Worm (Caenorhabditis elegans) whole organism, midembryonic: ENCODE measurements around the gene ugt-21.

ENCODE experiments used
- T22C8.4 ChIP-seq: fragments of 200-800 bp; sonication (Bioruptor generic); IDR thresholded peaks from 2 replicates; pipeline ENCODE4 v1.3.6; 2022; ENCODE audit warnings: missing genetic modification characterization, missing compliant biosample characterization
- cog-1 ChIP-seq: sonication (generic microtip); optimal IDR thresholded peaks from 2 replicates; lab custom pipeline; 2016; ENCODE audit warnings: missing genetic modification characterization, missing compliant biosample characterization
- flt-1 ChIP-seq: fragments of 200-800 bp; sonication (Bioruptor generic); IDR thresholded peaks from 2 replicates; pipeline ENCODE4 v1.3.6; 2022; ENCODE audit warnings: missing genetic modification characterization, missing compliant biosample characterization
- klf-2 ChIP-seq: fragments of 200-800 bp; sonication (Bioruptor generic); conservative IDR thresholded peaks from 2 replicates; pipeline ENCODE4 v1.3.6; 2022; ENCODE audit warnings: missing genetic modification reagents, missing genetic modification characterization, missing compliant biosample characterization
- med-1 ChIP-seq: sonication (generic microtip); optimal IDR thresholded peaks from 2 replicates; lab custom pipeline; 2017; ENCODE audit warnings: missing genetic modification characterization, mild to moderate bottlenecking, missing compliant biosample characterization, antibody characterized with exemption, missing genetic modification reagents; ENCODE audit not compliant: insufficient read depth
- ref-1 ChIP-seq: fragments of 200-800 bp; sonication (Bioruptor generic); conservative IDR thresholded peaks from 2 replicates; pipeline ENCODE4 v1.3.6; 2022; ENCODE audit warnings: missing genetic modification reagents, missing genetic modification characterization, missing compliant biosample characterization
- tab-1 ChIP-seq: fragments of 200-800 bp; sonication (Bioruptor generic); IDR thresholded peaks from 2 replicates; pipeline ENCODE4 v1.3.6; 2022; ENCODE audit warnings: missing genetic modification characterization, missing compliant biosample characterization
- ztf-23 ChIP-seq: fragments of 200-800 bp; sonication (Bioruptor generic); IDR thresholded peaks from 2 replicates; pipeline ENCODE4 v1.3.6; 2022; ENCODE audit warnings: missing genetic modification reagents, missing genetic modification characterization, missing compliant biosample characterization
- ztf-29 ChIP-seq: fragments of 200-800 bp; sonication (Bioruptor generic); IDR thresholded peaks from 2 replicates; pipeline ENCODE4 v1.3.6; 2022; ENCODE audit warnings: missing genetic modification reagents, missing genetic modification characterization, missing compliant biosample characterization

Gene ugt-21

DNA sequence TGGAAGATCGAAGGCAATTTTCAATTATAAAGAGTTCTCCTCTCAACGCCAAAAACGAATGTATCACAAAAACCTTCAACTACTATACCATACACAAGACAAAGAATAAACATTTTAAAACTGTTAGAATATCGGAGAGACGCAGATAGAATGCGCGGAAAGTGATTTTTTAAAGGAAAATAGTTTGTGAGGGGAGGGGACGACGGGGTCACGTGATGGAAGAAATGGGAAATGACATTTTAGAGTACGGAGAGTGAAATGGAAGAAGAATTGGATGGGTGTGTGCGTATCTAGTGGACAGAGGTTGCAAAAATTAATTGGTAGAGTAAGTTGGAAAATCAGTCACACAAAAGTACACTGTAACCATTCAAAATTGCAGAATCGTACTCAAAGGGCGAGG lies 34.2 kb downstream of the ugt-21 start:
- TF ChIP-seq ztf-23 (no peak), tab-1 (no peak), T22C8.4 (GFP tag; lab: Robert Waterston, UW) (no peak), ref-1 (GFP tag; lab: Robert Waterston, UW) (no peak), med-1 (GFP tag; lab: Kevin White, UChicago) (no peak)

DNA sequence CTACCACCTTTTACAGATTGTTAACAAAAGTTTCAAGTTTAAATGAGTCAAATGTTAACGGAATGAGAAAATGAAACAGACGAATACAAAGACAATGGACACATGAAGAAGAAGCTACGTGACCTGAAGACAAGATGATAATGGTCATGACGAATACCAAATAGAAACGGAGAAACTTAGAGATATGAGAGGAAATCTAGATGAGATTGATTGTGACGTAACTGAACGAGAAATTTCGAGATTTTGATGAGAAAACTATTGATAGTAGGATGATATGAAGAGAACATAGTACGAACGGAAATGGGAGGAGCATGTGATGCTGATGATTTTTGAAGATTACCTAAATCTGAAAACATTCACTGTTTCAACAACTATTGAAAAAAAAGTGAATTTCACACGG lies 35.0 kb downstream of the ugt-21 start:
- TF ChIP-seq flt-1 (GFP tag; lab: Robert Waterston, UW) (no peak), tab-1 (no peak), T22C8.4 (GFP tag; lab: Robert Waterston, UW) (no peak), cog-1 (tag; lab: Kevin White, UChicago) (no peak), ztf-23 (no peak), ztf-29 (GFP tag; lab: Robert Waterston, UW) (no peak), ref-1 (GFP tag; lab: Robert Waterston, UW) (no peak), med-1 (GFP tag; lab: Kevin White, UChicago) (no peak), klf-2 (GFP tag; lab: Robert Waterston, UW) (no peak)

ce11 chrIV:9536124-9536523 lies 36.0 kb downstream of the ugt-21 start:
- TF ChIP-seq T22C8.4 (GFP tag; lab: Robert Waterston, UW) (no peak), ztf-29 (GFP tag; lab: Robert Waterston, UW) (no peak), ztf-23 (no peak), ref-1 (GFP tag; lab: Robert Waterston, UW) (no peak), klf-2 (GFP tag; lab: Robert Waterston, UW) (no peak), cog-1 (tag; lab: Kevin White, UChicago) (no peak), med-1 (GFP tag; lab: Kevin White, UChicago) (no peak), tab-1 (no peak), flt-1 (GFP tag; lab: Robert Waterston, UW) (no peak)

- TF ChIP-seq med-1 (GFP tag; lab: Kevin White, UChicago) (no peak), ref-1 (GFP tag; lab: Robert Waterston, UW) (no peak), klf-2 (GFP tag; lab: Robert Waterston, UW) (no peak), ztf-23 (no peak), cog-1 (tag; lab: Kevin White, UChicago) (no peak), T22C8.4 (GFP tag; lab: Robert Waterston, UW) (no peak), flt-1 (GFP tag; lab: Robert Waterston, UW) (no peak), tab-1 (no peak), ztf-29 (GFP tag; lab: Robert Waterston, UW) (no peak)
Observed at ce11 chrIV:9537500-9537899, 37.4 kb downstream of the ugt-21 start.

DNA sequence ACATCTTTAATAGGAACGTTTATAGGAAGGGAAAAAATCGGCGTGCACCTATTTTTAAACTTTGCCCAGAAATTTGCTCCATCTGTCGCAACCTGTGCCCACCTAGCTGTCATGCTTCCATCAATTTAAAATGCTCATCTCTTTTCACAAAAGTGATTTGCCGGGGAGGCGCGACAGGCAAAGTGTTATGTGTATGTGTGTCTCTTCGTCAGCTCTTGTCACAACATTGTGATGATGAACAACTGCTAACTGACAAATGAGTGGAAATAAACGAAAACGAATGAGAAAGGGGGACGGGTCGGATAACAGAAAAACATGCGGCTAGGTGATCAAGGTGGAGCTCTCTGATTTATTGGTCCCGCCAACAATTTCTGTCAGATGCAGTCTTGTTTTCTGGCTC lies 38.1 kb downstream of the ugt-21 start:
- TF ChIP-seq cog-1 (tag; lab: Kevin White, UChicago) = no peak
- TF ChIP-seq klf-2 (GFP tag; lab: Robert Waterston, UW) = no peak
- no peak for TF ChIP-seq ztf-23
- no peak for TF ChIP-seq ztf-29 (GFP tag; lab: Robert Waterston, UW)
- no peak for TF ChIP-seq flt-1 (GFP tag; lab: Robert Waterston, UW)
- no peak for TF ChIP-seq ref-1 (GFP tag; lab: Robert Waterston, UW)
- TF ChIP-seq med-1 (GFP tag; lab: Kevin White, UChicago) = no peak
- no peak for TF ChIP-seq T22C8.4 (GFP tag; lab: Robert Waterston, UW)
- no peak for TF ChIP-seq tab-1

DNA sequence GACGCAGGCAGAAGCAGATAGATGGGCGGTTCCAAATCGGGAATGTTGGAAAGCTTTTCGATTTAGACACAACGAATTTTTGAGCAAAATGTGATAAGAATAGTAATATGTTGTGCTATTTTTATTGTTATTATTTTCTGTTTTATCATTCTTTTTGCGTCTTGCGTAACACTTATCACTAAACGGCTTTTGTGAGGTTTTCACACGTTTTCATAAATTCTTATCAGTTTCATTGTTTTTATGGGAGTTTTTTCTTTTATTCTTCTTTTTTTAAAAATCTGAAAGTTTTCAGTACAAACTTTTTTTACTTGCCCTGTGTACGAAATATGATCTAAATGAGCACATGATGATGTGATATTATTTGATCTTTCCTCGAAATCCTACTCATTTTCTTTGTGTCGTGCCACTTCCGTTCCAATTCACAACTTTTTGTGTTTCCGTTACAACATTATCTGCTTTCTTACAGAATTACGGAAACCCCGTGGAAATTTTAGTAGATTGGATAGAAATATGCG lies 40.3 kb downstream of the ugt-21 start, which contains the start of gene fbl-1:
Gene fbl-1, plus strand, starts transcription at position 465 of the 515 bp plus-strand sequence.
- TF ChIP-seq ztf-29 (GFP tag; lab: Robert Waterston, UW) = no peak
- TF ChIP-seq ztf-23 = no peak
- no peak for TF ChIP-seq T22C8.4 (GFP tag; lab: Robert Waterston, UW)
- no peak for TF ChIP-seq klf-2 (GFP tag; lab: Robert Waterston, UW)
- TF ChIP-seq flt-1 (GFP tag; lab: Robert Waterston, UW) = no peak
- TF ChIP-seq ref-1 (GFP tag; lab: Robert Waterston, UW) = no peak
- TF ChIP-seq tab-1 = no peak
- TF ChIP-seq cog-1 (tag; lab: Kevin White, UChicago) = no peak
- TF ChIP-seq med-1 (GFP tag; lab: Kevin White, UChicago) = no peak

ce11 chrIV:9545986-9546385 lies 45.9 kb downstream of the ugt-21 start, which contains the start of gene T05A1.5:
Gene T05A1.5 (plus strand): TSS chrIV:9546286.
- TF ChIP-seq ref-1 (GFP tag; lab: Robert Waterston, UW) (no peak), cog-1 (tag; lab: Kevin White, UChicago) (no peak), ztf-23 (no peak)
